Worm (Caenorhabditis elegans): ENCODE measurements around the gene cpar-1.
A peak's percentile ranks its signal among the peaks of the same experiment; 100 is the strongest.
"Not testable (repeated sequence)": the region's sequence is repeated elsewhere in the genome, so short reads cannot be mapped to it uniquely, and the experiment has no call there.

cpar-1 gene

DNA sequence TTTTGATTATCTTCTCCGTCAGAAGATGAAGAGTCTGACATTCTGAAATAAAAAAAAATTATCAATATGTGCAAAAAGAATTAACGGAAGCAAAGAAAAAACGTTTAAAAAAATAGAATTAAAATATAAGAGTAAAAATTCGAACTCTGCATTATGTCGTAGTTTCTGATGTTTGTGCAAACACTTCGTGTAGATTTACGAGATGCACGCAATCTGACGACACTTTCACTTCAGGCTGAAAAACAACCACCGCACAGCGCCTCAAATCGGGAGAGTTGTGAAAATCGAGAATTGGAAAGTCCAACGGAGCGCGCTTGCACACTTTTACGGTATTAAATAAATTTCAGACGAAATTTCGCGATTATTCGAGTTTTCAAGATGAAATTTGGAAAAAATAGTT, 27.3 kb upstream of the cpar-1 start, which contains the start of gene T26G10.1:
Gene T26G10.1, minus strand, starts transcription at position 42 of the 400 bp plus-strand sequence.
- TF ChIP-seq zip-5 (tag; optimal IDR thresholded peaks at IDR 0.05) (no peak), nfya-1 (tag; optimal IDR thresholded peaks at IDR 0.05) (peak; percentile 13), ceh-14 (tag; optimal IDR thresholded peaks at IDR 0.05) (no peak), ceh-22 (tag; optimal IDR thresholded peaks at IDR 0.05) (no peak), C38D4.7 (GFP tag; optimal IDR thresholded peaks at IDR 0.05) (no peak), ceh-9 (tag; optimal IDR thresholded peaks at IDR 0.05) (no peak), unc-42 (tag; optimal IDR thresholded peaks at IDR 0.05) (peak; percentile 9), elt-2 (tag; optimal IDR thresholded peaks at IDR 0.05) (peak; percentile 20), ama-1 (optimal IDR thresholded peaks at IDR 0.05) (no peak), ceh-30 (tag; optimal IDR thresholded peaks at IDR 0.05) (no peak), lin-11 (tag; optimal IDR thresholded peaks at IDR 0.05) (no peak), elt-4 (tag; optimal IDR thresholded peaks at IDR 0.05) (no peak), ceh-18 (tag; optimal IDR thresholded peaks at IDR 0.05) (no peak), sox-2 (GFP tag; IDR thresholded peaks at IDR 0.05) (no peak), ceh-31 (tag; optimal IDR thresholded peaks at IDR 0.05) (peak; percentile 4), F13H6.1 (tag; optimal IDR thresholded peaks at IDR 0.05) (no peak), Y22D7AL.16 (tag; optimal IDR thresholded peaks at IDR 0.05) (no peak), odd-2 (tag; optimal IDR thresholded peaks at IDR 0.05) (no peak), unc-55 (GFP tag; optimal IDR thresholded peaks at IDR 0.05) (no peak), pha-4 (tag; optimal IDR thresholded peaks at IDR 0.05) (no peak), fkh-10 (GFP tag; optimal IDR thresholded peaks at IDR 0.05) (no peak), ztf-16 (tag; optimal IDR thresholded peaks at IDR 0.05) (no peak), ahr-1 (tag; optimal IDR thresholded peaks at IDR 0.05) (no peak), K09A11.1 (tag; optimal IDR thresholded peaks at IDR 0.05; ENCODE audit: insufficient read depth) (no peak), ets-4 (tag; optimal IDR thresholded peaks at IDR 0.05) (no peak)

- TF ChIP-seq ceh-31 (tag; optimal IDR thresholded peaks at IDR 0.05): peak; percentile 49
Measured at ce11 chrIII:9408304-9408703, 25.6 kb upstream of the cpar-1 start.

DNA sequence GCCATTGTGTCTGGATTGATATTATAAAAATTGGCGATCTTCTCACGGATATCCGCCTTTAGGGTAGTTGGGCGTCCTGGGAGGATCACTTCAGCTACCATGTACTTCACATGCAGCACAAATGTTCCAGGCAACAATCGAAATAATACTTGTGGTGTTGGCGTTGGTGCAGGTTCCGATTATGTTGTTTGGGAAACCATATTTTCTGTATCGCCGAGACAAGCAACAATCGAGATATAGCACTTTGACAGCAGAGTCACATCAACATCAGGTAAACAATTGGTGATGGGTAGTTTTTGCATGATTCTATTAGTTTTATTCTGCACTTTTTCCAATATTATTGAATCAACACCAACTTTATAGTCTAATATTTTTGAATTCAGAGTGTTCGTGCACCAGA, 20.5 kb upstream of the cpar-1 start, which contains the start of gene T26G10.3:
Gene T26G10.3, minus strand, starts transcription at position 101 of the 400 bp plus-strand sequence.
- TF ChIP-seq pag-3 (tag; optimal IDR thresholded peaks at IDR 0.05; ENCODE audit: borderline replicate concordance) (no peak), F13H6.1 (tag; optimal IDR thresholded peaks at IDR 0.05) (no peak), rnt-1 (tag; optimal IDR thresholded peaks at IDR 0.05) (no peak), ahr-1 (tag; optimal IDR thresholded peaks at IDR 0.05) (no peak), sox-2 (GFP tag; IDR thresholded peaks at IDR 0.05) (no peak), pha-2 (tag; optimal IDR thresholded peaks at IDR 0.05) (no peak), fkh-10 (GFP tag; optimal IDR thresholded peaks at IDR 0.05) (no peak), K09A11.1 (tag; optimal IDR thresholded peaks at IDR 0.05; ENCODE audit: insufficient read depth) (no peak), pha-4 (tag; optimal IDR thresholded peaks at IDR 0.05) (no peak), zip-5 (tag; optimal IDR thresholded peaks at IDR 0.05) (no peak), tbx-7 (tag; optimal IDR thresholded peaks at IDR 0.05) (no peak), ceh-30 (tag; optimal IDR thresholded peaks at IDR 0.05) (no peak), nfya-1 (tag; optimal IDR thresholded peaks at IDR 0.05) (no peak), ceh-2 (tag; optimal IDR thresholded peaks at IDR 0.05) (no peak), hlh-30 (tag; optimal IDR thresholded peaks at IDR 0.05; ENCODE audit: insufficient read depth) (no peak)

- TF ChIP-seq ceh-48, hlh-8, rnt-1 (tag; optimal IDR thresholded peaks at IDR 0.05): not testable (repeated sequence)
Measured at ce11 chrIII:9420231-9420630, 13.6 kb upstream of the cpar-1 start, which contains the start of gene T26G10.4. TSS of gene T26G10.4 (plus strand) at chrIII:9420531.

ce11 chrIII:9426301-9426700, 7.6 kb upstream of the cpar-1 start, which contains the start of gene T26G10.5:
TSS of gene T26G10.5 (minus strand) at chrIII:9426401.
- no peak for TF ChIP-seq ahr-1 (tag; optimal IDR thresholded peaks at IDR 0.05)

All from whole organism, late embryonic.